Fruit fly (Drosophila melanogaster) whole organism, embryonic: ENCODE data around the gene CG5973.

Experiments
- Abd-B ChIP-seq: fragments of 200-800 bp; sonication (Bioruptor generic); optimal IDR thresholded peaks from 2 replicates; lab custom pipeline; 2018; ENCODE audit warnings: missing biosample characterization, mild to moderate bottlenecking, missing genetic modification characterization, moderate library complexity
- CG1024 ChIP-seq: fragments of 200-800 bp; sonication (Bioruptor generic); IDR thresholded peaks from 2 replicates; pipeline ENCODE4 v1.3.6; 2022; ENCODE audit warnings: missing biosample characterization, missing genetic modification characterization
- CG10267 ChIP-seq: fragments of 200-800 bp; sonication (Bioruptor generic); optimal IDR thresholded peaks from 2 replicates; lab custom pipeline; 2018; ENCODE audit warnings: missing biosample characterization, mild to moderate bottlenecking, missing genetic modification characterization, moderate library complexity
- CG11085 ChIP-seq: fragments of 200-800 bp; sonication (Bioruptor generic); IDR thresholded peaks from 2 replicates; pipeline ENCODE4 v1.3.6; 2022; ENCODE audit warnings: missing biosample characterization, missing genetic modification characterization
- CG11247 ChIP-seq: fragments of 200-800 bp; sonication (Bioruptor generic); IDR thresholded peaks from 2 replicates; pipeline ENCODE4 v1.3.6; 2022; ENCODE audit warnings: missing biosample characterization, missing genetic modification characterization
- CG12104 ChIP-seq: fragments of 200-800 bp; sonication (Bioruptor generic); optimal IDR thresholded peaks from 3 replicates; lab custom pipeline; 2016; ENCODE audit warnings: missing biosample characterization, missing genetic modification characterization
- CG13894 ChIP-seq: fragments of 200-800 bp; sonication (Bioruptor generic); optimal IDR thresholded peaks from 3 replicates; lab custom pipeline; 2018; ENCODE audit warnings: missing biosample characterization, mild to moderate bottlenecking, missing genetic modification characterization, moderate library complexity
- CG14667 ChIP-seq: fragments of 200-800 bp; sonication (Bioruptor generic); IDR thresholded peaks from 2 replicates; pipeline ENCODE4 v1.3.6; 2022; ENCODE audit warnings: missing biosample characterization, missing genetic modification characterization
- CG1529 ChIP-seq: fragments of 200-800 bp; sonication (Bioruptor generic); optimal IDR thresholded peaks from 3 replicates; lab custom pipeline; 2018; ENCODE audit warnings: missing biosample characterization, missing genetic modification characterization
- CG15479 ChIP-seq: fragments of 200-800 bp; sonication (Bioruptor generic); optimal IDR thresholded peaks from 3 replicates; lab custom pipeline; 2019; ENCODE audit warnings: missing biosample characterization, mild to moderate bottlenecking, missing genetic modification characterization, moderate library complexity
- CG1602 ChIP-seq: fragments of 200-800 bp; sonication (Bioruptor generic); optimal IDR thresholded peaks from 3 replicates; lab custom pipeline; 2016; ENCODE audit warnings: missing biosample characterization, missing genetic modification characterization
- CG1603 ChIP-seq: fragments of 200-800 bp; sonication (Bioruptor generic); optimal IDR thresholded peaks from 2 replicates; lab custom pipeline; 2019; ENCODE audit warnings: missing biosample characterization, mild to moderate bottlenecking, missing genetic modification characterization, moderate library complexity
- CG17385 ChIP-seq: fragments of 200-800 bp; sonication (Bioruptor generic); optimal IDR thresholded peaks from 3 replicates; lab custom pipeline; 2018; ENCODE audit warnings: missing biosample characterization, mild to moderate bottlenecking, missing genetic modification characterization
- CG18262 ChIP-seq: fragments of 200-800 bp; optimal IDR thresholded peaks from 3 replicates; lab custom pipeline; 2019; ENCODE audit warnings: missing biosample characterization, mild to moderate bottlenecking, missing genetic modification characterization, moderate library complexity
- CG2202 ChIP-seq: fragments of 200-800 bp; sonication (Bioruptor generic); optimal IDR thresholded peaks from 2 replicates; lab custom pipeline; 2018; ENCODE audit warnings: missing biosample characterization, mild to moderate bottlenecking, missing genetic modification characterization
- CG31224 ChIP-seq: fragments of 200-800 bp; sonication (Bioruptor generic); IDR thresholded peaks from 2 replicates; pipeline ENCODE4 v1.3.6; 2022; ENCODE audit warnings: missing biosample characterization, missing genetic modification characterization
- CG31365 ChIP-seq: fragments of 200-800 bp; sonication (Bioruptor generic); optimal IDR thresholded peaks from 2 replicates; lab custom pipeline; 2018; ENCODE audit warnings: missing biosample characterization, mild to moderate bottlenecking, missing genetic modification characterization
- CG34224 ChIP-seq: fragments of 200-800 bp; sonication (Bioruptor generic); IDR thresholded peaks from 3 replicates; pipeline ENCODE4 v1.3.6; 2022; ENCODE audit warnings: missing biosample characterization, missing genetic modification characterization; ENCODE audit not compliant: partially characterized antibody
- CG5245 ChIP-seq: fragments of 200-800 bp; sonication (Bioruptor generic); optimal IDR thresholded peaks from 3 replicates; lab custom pipeline; 2016; ENCODE audit warnings: missing biosample characterization, missing genetic modification characterization
- CG6791 ChIP-seq: fragments of 200-800 bp; sonication (Bioruptor generic); IDR thresholded peaks from 3 replicates; pipeline ENCODE4 v1.3.6; 2022; ENCODE audit warnings: missing biosample characterization, missing genetic modification characterization; ENCODE audit not compliant: partially characterized antibody
- CG7839 ChIP-seq: fragments of 200-800 bp; sonication (Bioruptor generic); optimal IDR thresholded peaks from 3 replicates; lab custom pipeline; 2018; ENCODE audit warnings: missing biosample characterization, mild to moderate bottlenecking, missing genetic modification characterization, moderate library complexity
- CG8478 ChIP-seq: fragments of >200 bp; optimal IDR thresholded peaks from 2 replicates; lab custom pipeline; 2018
- CG9797 ChIP-seq: fragments of 200-800 bp; sonication (Bioruptor generic); optimal IDR thresholded peaks from 3 replicates; lab custom pipeline; 2018; ENCODE audit warnings: missing biosample characterization, mild to moderate bottlenecking, missing genetic modification characterization
- Dbx ChIP-seq: fragments of 200-800 bp; sonication (Bioruptor generic); IDR thresholded peaks from 3 replicates; pipeline ENCODE4 v1.3.6; 2022; ENCODE audit warnings: missing biosample characterization, missing genetic modification characterization
- Dek ChIP-seq: fragments of 200-800 bp; sonication (Bioruptor generic); optimal IDR thresholded peaks from 3 replicates; lab custom pipeline; 2019; ENCODE audit warnings: missing biosample characterization, mild to moderate bottlenecking, missing genetic modification characterization, moderate library complexity
- Dp ChIP-seq: fragments of 200-800 bp; sonication (Bioruptor generic); optimal IDR thresholded peaks from 2 replicates; lab custom pipeline; 2018; ENCODE audit warnings: missing biosample characterization, mild to moderate bottlenecking, missing genetic modification characterization, moderate library complexity
- Hmx ChIP-seq: fragments of 200-800 bp; sonication (Bioruptor generic); optimal IDR thresholded peaks from 2 replicates; lab custom pipeline; 2016; ENCODE audit warnings: missing biosample characterization, missing genetic modification characterization
- Hr51 ChIP-seq, 2 experiments: fragments of 200-800 bp; sonication (Bioruptor generic); optimal IDR thresholded peaks; 2 replicates in 1 of 2; 3 replicates in 1 of 2; lab custom pipeline; 2016 to 2018; ENCODE audit warnings: missing biosample characterization in 2 of 2, missing genetic modification characterization in 2 of 2, mild to moderate bottlenecking in 1 of 2, moderate library complexity in 1 of 2
- Jarid2 ChIP-seq: fragments of 200-800 bp; sonication (Bioruptor generic); optimal IDR thresholded peaks from 3 replicates; lab custom pipeline; 2017; ENCODE audit warnings: mild to moderate bottlenecking, missing biosample characterization, missing genetic modification reagents, missing genetic modification characterization
- Kr ChIP-seq: fragments of 200-800 bp; sonication (Bioruptor generic); optimal IDR thresholded peaks from 2 replicates; lab custom pipeline; 2017; ENCODE audit warnings: missing biosample characterization, mild to moderate bottlenecking, missing genetic modification characterization
- NC2β ChIP-seq: fragments of 200-800 bp; sonication (Bioruptor generic); optimal IDR thresholded peaks from 2 replicates; lab custom pipeline; 2016; ENCODE audit warnings: missing biosample characterization, missing genetic modification characterization
- Nf-YA ChIP-seq: fragments of 200-800 bp; sonication (Bioruptor generic); IDR thresholded peaks from 2 replicates; pipeline ENCODE4 v1.3.6; 2022; ENCODE audit warnings: missing biosample characterization, missing genetic modification characterization
- Ravus ChIP-seq: fragments of 200-800 bp; sonication (Bioruptor generic); IDR thresholded peaks from 2 replicates; pipeline ENCODE4 v1.3.6; 2022; ENCODE audit warnings: missing biosample characterization, missing genetic modification characterization
- Sin3A ChIP-seq: fragments of >200 bp; optimal IDR thresholded peaks from 2 replicates; lab custom pipeline; 2018
- Ssrp ChIP-seq: fragments of 200-800 bp; sonication (Bioruptor generic); optimal IDR thresholded peaks from 2 replicates; lab custom pipeline; 2018; ENCODE audit warnings: missing biosample characterization, mild to moderate bottlenecking, missing genetic modification characterization, moderate library complexity
- Taf1 ChIP-seq: fragments of 200-800 bp; sonication (Bioruptor generic); IDR thresholded peaks from 2 replicates; pipeline ENCODE4 v1.3.6; 2022; ENCODE audit warnings: missing biosample characterization, missing genetic modification characterization
- al ChIP-seq: fragments of 200-800 bp; sonication (Bioruptor generic); IDR thresholded peaks from 2 replicates; pipeline ENCODE4 v1.3.6; 2022; ENCODE audit warnings: missing biosample characterization, missing genetic modification characterization
- dysf ChIP-seq: fragments of 200-800 bp; sonication (Bioruptor generic); IDR thresholded peaks from 3 replicates; pipeline ENCODE4 v1.3.6; 2022; ENCODE audit warnings: missing biosample characterization, missing genetic modification characterization
- exex ChIP-seq: fragments of 200-800 bp; sonication (Bioruptor generic); optimal IDR thresholded peaks from 4 replicates; lab custom pipeline; 2018; ENCODE audit warnings: missing biosample characterization, mild to moderate bottlenecking, missing genetic modification characterization, moderate library complexity
- gcm2 ChIP-seq: fragments of 200-800 bp; sonication (Bioruptor generic); optimal IDR thresholded peaks from 2 replicates; lab custom pipeline; 2016; ENCODE audit warnings: missing biosample characterization, missing genetic modification characterization
- gem ChIP-seq: fragments of 200-800 bp; sonication (Bioruptor generic); optimal IDR thresholded peaks from 2 replicates; lab custom pipeline; 2019; ENCODE audit warnings: missing biosample characterization, mild to moderate bottlenecking, missing genetic modification characterization, moderate library complexity
- mirr ChIP-seq: fragments of 200-800 bp; sonication (Bioruptor generic); optimal IDR thresholded peaks from 3 replicates; lab custom pipeline; 2018; ENCODE audit warnings: missing biosample characterization, mild to moderate bottlenecking, missing genetic modification characterization
- nau ChIP-seq: fragments of 200-800 bp; sonication (Bioruptor generic); optimal IDR thresholded peaks from 3 replicates; lab custom pipeline; 2017; ENCODE audit warnings: missing biosample characterization, mild to moderate bottlenecking, missing genetic modification characterization, missing genetic modification reagents
- pfk ChIP-seq: fragments of 200-800 bp; sonication (Bioruptor generic); optimal IDR thresholded peaks from 2 replicates; lab custom pipeline; 2018; ENCODE audit warnings: missing biosample characterization, mild to moderate bottlenecking, missing genetic modification characterization, moderate library complexity
- sisA ChIP-seq: fragments of 200-800 bp; sonication (Bioruptor generic); IDR thresholded peaks from 2 replicates; pipeline ENCODE4 v1.3.6; 2022; ENCODE audit warnings: missing biosample characterization, missing genetic modification characterization
- slou ChIP-seq: fragments of 200-800 bp; sonication (Bioruptor generic); optimal IDR thresholded peaks from 3 replicates; lab custom pipeline; 2016; ENCODE audit warnings: missing biosample characterization, missing genetic modification characterization
- toy ChIP-seq: fragments of 200-800 bp; sonication (Bioruptor generic); IDR thresholded peaks from 2 replicates; pipeline ENCODE4 v1.3.6; 2022; ENCODE audit warnings: missing biosample characterization, missing genetic modification characterization
- tup ChIP-seq: fragments of 200-800 bp; sonication (Bioruptor generic); optimal IDR thresholded peaks from 2 replicates; lab custom pipeline; 2016; ENCODE audit warnings: missing biosample characterization, mild to moderate bottlenecking, missing genetic modification characterization, moderate library complexity
- zfh1 ChIP-seq: fragments of 200-800 bp; sonication (Bioruptor generic); IDR thresholded peaks from 3 replicates; pipeline ENCODE4 v1.3.6; 2022; ENCODE audit warnings: missing biosample characterization, missing genetic modification characterization

Gene CG5973

dm6 chr2L:7420305-7421287, 16.7 kb upstream of the CG5973 start (continued):
- TF ChIP-seq CG18262 (tag; lab: Kevin White, UChicago) = peak; percentile 47
- TF ChIP-seq Jarid2 (GFP tag; lab: Kevin White, UChicago) = no peak
- TF ChIP-seq Dbx (GFP tag; lab: Robert Waterston, UW) = peak; percentile 88
- TF ChIP-seq zfh1 (GFP tag; lab: Robert Waterston, UW) = peak; percentile 60; the same call in 2 of the 3 replicates
- no peak for TF ChIP-seq Hmx
- peak; percentile 67 for TF ChIP-seq al (GFP tag; lab: Robert Waterston, UW)
- no peak for TF ChIP-seq nau (GFP tag; lab: Kevin White, UChicago)
- no peak for TF ChIP-seq CG8478 (lab: Kevin White, UChicago)
- TF ChIP-seq Ssrp = no peak
- TF ChIP-seq CG15479 (GFP tag; lab: Kevin White, UChicago) = no peak
- TF ChIP-seq CG14667 = peak; percentile 60
- no peak for TF ChIP-seq CG31365 (tag; lab: Kevin White, UChicago)
- TF ChIP-seq slou (GFP tag; lab: Kevin White, UChicago) = peak; percentile 61
- TF ChIP-seq CG5245 (GFP tag; lab: Kevin White, UChicago) = no peak
- peak; percentile 80 for TF ChIP-seq Taf1
- peak; percentile 14 for TF ChIP-seq gcm2 (GFP tag; lab: Kevin White, UChicago)
- no peak for TF ChIP-seq CG12104
- TF ChIP-seq exex = peak; percentile 1
- no peak for TF ChIP-seq Kr (GFP tag; lab: Kevin White, UChicago)
- TF ChIP-seq Dp (GFP tag; lab: Kevin White, UChicago) = no peak
- TF ChIP-seq toy (GFP tag; lab: Robert Waterston, UW) = peak; percentile 24; the same call in 1 of the 2 replicates
- no peak for TF ChIP-seq CG1602 (GFP tag; lab: Kevin White, UChicago)
- TF ChIP-seq CG1603 = peak; percentile 55
- peak; percentile 65 for TF ChIP-seq CG31224 (GFP tag; lab: Robert Waterston, UW)
- TF ChIP-seq sisA (GFP tag; lab: Robert Waterston, UW) = peak; percentile 75
- TF ChIP-seq CG34224 (GFP tag; lab: Robert Waterston, UW) = no peak
- TF ChIP-seq tup = peak; percentile 37
- no peak for TF ChIP-seq mirr (GFP tag; lab: Kevin White, UChicago)
- TF ChIP-seq CG1529 (GFP tag; lab: Kevin White, UChicago) = peak; percentile 10
- no peak for TF ChIP-seq CG2202 (tag; lab: Kevin White, UChicago)
- peak; percentile 40 for TF ChIP-seq Ravus (GFP tag; lab: Robert Waterston, UW)
- peak; percentile 68 for TF ChIP-seq Dek (tag; lab: Kevin White, UChicago)
- no peak for TF ChIP-seq CG9797
- peak; percentile 66 for TF ChIP-seq NC2β
- TF ChIP-seq CG1024 (GFP tag; lab: Robert Waterston, UW) = no peak
- peak; percentile 20 to 48 for TF ChIP-seq Hr51 (GFP tag; optimal IDR thresholded peaks at IDR 0.05; lab: Kevin White, UChicago)
- peak; percentile 73 for TF ChIP-seq CG7839
- TF ChIP-seq gem (tag; lab: Kevin White, UChicago) = peak; percentile 74
- no peak; the same call in 2 of the 3 replicates for TF ChIP-seq CG6791 (GFP tag; lab: Robert Waterston, UW)
- TF ChIP-seq CG17385 (GFP tag; lab: Kevin White, UChicago) = peak; percentile 68
- no peak for TF ChIP-seq Sin3A
- TF ChIP-seq Abd-B (GFP tag; lab: Kevin White, UChicago) = peak; percentile 9
- peak; percentile 60 for TF ChIP-seq Nf-YA (GFP tag; lab: Robert Waterston, UW)
- peak; percentile 51; the same call in 1 of the 2 replicates for TF ChIP-seq CG11247 (GFP tag; lab: Robert Waterston, UW)
- peak; percentile 81 for TF ChIP-seq CG13894
- TF ChIP-seq dysf (GFP tag; lab: Robert Waterston, UW) = peak; percentile 84
- peak; percentile 15 for TF ChIP-seq CG10267 (tag; lab: Kevin White, UChicago)
- no peak for TF ChIP-seq pfk (GFP tag; lab: Kevin White, UChicago)
- peak; percentile 48; the same call in 1 of the 2 replicates for TF ChIP-seq CG11085 (GFP tag; lab: Robert Waterston, UW)
